Fruit fly (Drosophila melanogaster) whole organism, embryonic: ENCODE measurements around the gene CG14866.
A peak's percentile ranks its signal among the peaks of the same experiment; 100 is the strongest.

Experiments used
- Atf3 ChIP-seq: fragments of 200-800 bp; sonication (Bioruptor generic); optimal IDR thresholded peaks from 3 replicates; lab custom pipeline; 2016; ENCODE audit warnings: missing biosample characterization, missing genetic modification characterization
- B-H2 ChIP-seq: fragments of 200-800 bp; sonication (Bioruptor generic); optimal IDR thresholded peaks from 2 replicates; lab custom pipeline; 2018; ENCODE audit warnings: missing biosample characterization, mild to moderate bottlenecking, missing genetic modification characterization
- CG10274 ChIP-seq: fragments of 200-800 bp; sonication (Bioruptor generic); optimal IDR thresholded peaks from 3 replicates; lab custom pipeline; 2017; ENCODE audit warnings: missing biosample characterization, mild to moderate bottlenecking, missing genetic modification characterization
- CG11695 ChIP-seq: fragments of 200-800 bp; sonication (Bioruptor generic); IDR thresholded peaks from 3 replicates; pipeline ENCODE4 v1.3.6; 2022; ENCODE audit warnings: missing biosample characterization, missing genetic modification characterization
- CG12071 ChIP-seq: fragments of 200-800 bp; sonication (Bioruptor generic); optimal IDR thresholded peaks from 3 replicates; lab custom pipeline; 2018; ENCODE audit warnings: missing biosample characterization, mild to moderate bottlenecking, missing genetic modification characterization
- CG12104 ChIP-seq: fragments of 200-800 bp; sonication (Bioruptor generic); optimal IDR thresholded peaks from 3 replicates; lab custom pipeline; 2016; ENCODE audit warnings: missing biosample characterization, missing genetic modification characterization
- CG13123 ChIP-seq: fragments of 200-800 bp; sonication (Bioruptor generic); optimal IDR thresholded peaks from 2 replicates; lab custom pipeline; 2016; ENCODE audit warnings: missing biosample characterization, missing genetic modification characterization
- CG13296 ChIP-seq: fragments of 200-800 bp; sonication (Bioruptor generic); optimal IDR thresholded peaks from 3 replicates; lab custom pipeline; 2018; ENCODE audit warnings: missing biosample characterization, mild to moderate bottlenecking, missing genetic modification characterization
- CG14050 ChIP-seq: fragments of 200-800 bp; sonication (Bioruptor generic); IDR thresholded peaks from 3 replicates; pipeline ENCODE4 v1.3.6; 2022; ENCODE audit warnings: missing biosample characterization, missing genetic modification characterization
- CG17385 ChIP-seq: fragments of 200-800 bp; sonication (Bioruptor generic); optimal IDR thresholded peaks from 3 replicates; lab custom pipeline; 2018; ENCODE audit warnings: missing biosample characterization, mild to moderate bottlenecking, missing genetic modification characterization
- CG2202 ChIP-seq: fragments of 200-800 bp; sonication (Bioruptor generic); optimal IDR thresholded peaks from 2 replicates; lab custom pipeline; 2018; ENCODE audit warnings: missing biosample characterization, mild to moderate bottlenecking, missing genetic modification characterization
- CG2889 ChIP-seq: fragments of 200-800 bp; sonication (Bioruptor generic); IDR thresholded peaks from 3 replicates; pipeline ENCODE4 v1.3.6; 2022; ENCODE audit warnings: missing biosample characterization, missing genetic modification characterization
- CG30020 ChIP-seq: fragments of 200-800 bp; optimal IDR thresholded peaks from 2 replicates; lab custom pipeline; 2019; ENCODE audit warnings: missing biosample characterization, mild to moderate bottlenecking, missing genetic modification characterization, moderate library complexity
- CG32532 ChIP-seq: fragments of 200-800 bp; sonication (Bioruptor generic); IDR thresholded peaks from 2 replicates; pipeline ENCODE4 v1.3.6; 2022; ENCODE audit warnings: missing biosample characterization, missing genetic modification characterization
- CG34224 ChIP-seq: fragments of 200-800 bp; sonication (Bioruptor generic); IDR thresholded peaks from 3 replicates; pipeline ENCODE4 v1.3.6; 2022; ENCODE audit warnings: missing biosample characterization, missing genetic modification characterization; ENCODE audit not compliant: partially characterized antibody
- CG5953 ChIP-seq: fragments of 200-800 bp; sonication (Bioruptor generic); IDR thresholded peaks from 2 replicates; pipeline ENCODE4 v1.3.6; 2022; ENCODE audit warnings: missing biosample characterization, missing genetic modification characterization
- CG9437 ChIP-seq: fragments of 200-800 bp; sonication (Bioruptor generic); optimal IDR thresholded peaks from 2 replicates; lab custom pipeline; 2018; ENCODE audit warnings: missing biosample characterization, mild to moderate bottlenecking, missing genetic modification characterization
- Doc2 ChIP-seq: fragments of 200-800 bp; sonication (Bioruptor generic); IDR thresholded peaks from 2 replicates; pipeline ENCODE4 v1.3.6; 2022; ENCODE audit warnings: missing biosample characterization, missing genetic modification characterization
- Ets65A ChIP-seq: fragments of 200-800 bp; sonication (Bioruptor generic); peaks from one replicate; lab custom pipeline; 2016; ENCODE audit warnings: missing biosample characterization, missing genetic modification characterization
- Hmr ChIP-seq: fragments of 200-800 bp; sonication (Bioruptor generic); optimal IDR thresholded peaks from 3 replicates; lab custom pipeline; 2017; ENCODE audit warnings: mild to moderate bottlenecking, missing biosample characterization, missing genetic modification reagents, missing genetic modification characterization
- Lhr ChIP-seq: fragments of 200-800 bp; sonication (Bioruptor generic); optimal IDR thresholded peaks from 3 replicates; lab custom pipeline; 2017; ENCODE audit warnings: mild to moderate bottlenecking, missing biosample characterization, missing genetic modification reagents, missing genetic modification characterization
- Lpt ChIP-seq: fragments of >200 bp; optimal IDR thresholded peaks from 2 replicates; lab custom pipeline; 2018; ENCODE audit warnings: missing biosample characterization, missing genetic modification characterization
- MESR4 ChIP-seq: fragments of 200-800 bp; sonication (Bioruptor generic); optimal IDR thresholded peaks from 2 replicates; lab custom pipeline; 2018; ENCODE audit warnings: missing biosample characterization, mild to moderate bottlenecking, missing genetic modification characterization, moderate library complexity
- Pdp1 ChIP-seq, 2 experiments: fragments of 200-800 bp; sonication (Bioruptor generic); optimal IDR thresholded peaks; 3 replicates each; lab custom pipeline; 2016; ENCODE audit warnings: missing biosample characterization in 2 of 2, missing genetic modification characterization in 2 of 2, mild to moderate bottlenecking in 1 of 2, moderate library complexity in 1 of 2
- Poxn ChIP-seq: fragments of 200-800 bp; sonication (Bioruptor generic); IDR thresholded peaks from 2 replicates; pipeline ENCODE4 v1.3.6; 2022; ENCODE audit warnings: missing biosample characterization, missing genetic modification characterization
- Xbp1 ChIP-seq: fragments of 200-800 bp; sonication (Bioruptor generic); optimal IDR thresholded peaks from 3 replicates; lab custom pipeline; 2016; ENCODE audit warnings: missing biosample characterization, mild to moderate bottlenecking, missing genetic modification characterization
- ab ChIP-seq: fragments of 200-800 bp; sonication (Bioruptor generic); optimal IDR thresholded peaks from 2 replicates; lab custom pipeline; 2016; ENCODE audit warnings: missing biosample characterization, missing genetic modification characterization
- bcd ChIP-seq: fragments of 200-800 bp; sonication (Bioruptor generic); optimal IDR thresholded peaks from 2 replicates; lab custom pipeline; 2017; ENCODE audit warnings: missing biosample characterization, mild to moderate bottlenecking, missing genetic modification characterization
- bsh ChIP-seq, 2 experiments: fragments of 200-800 bp; sonication (Bioruptor generic); optimal IDR thresholded peaks; 2 replicates each; lab custom pipeline; 2017 to 2018; ENCODE audit warnings: mild to moderate bottlenecking in 2 of 2, missing biosample characterization in 2 of 2, missing genetic modification characterization in 2 of 2, moderate library complexity in 1 of 2
- chm ChIP-seq: fragments of 200-800 bp; sonication (Bioruptor generic); IDR thresholded peaks from 2 replicates; pipeline ENCODE4 v1.3.6; 2022; ENCODE audit warnings: missing biosample characterization, missing genetic modification characterization
- crc ChIP-seq: fragments of 200-800 bp; sonication (Bioruptor generic); optimal IDR thresholded peaks from 2 replicates; lab custom pipeline; 2016; ENCODE audit warnings: missing biosample characterization, missing genetic modification characterization
- crol ChIP-seq: fragments of 200-800 bp; sonication (Bioruptor generic); IDR thresholded peaks from 2 replicates; pipeline ENCODE4 v1.3.6; 2022; ENCODE audit warnings: missing biosample characterization, missing genetic modification characterization
- dysf ChIP-seq: fragments of 200-800 bp; sonication (Bioruptor generic); IDR thresholded peaks from 3 replicates; pipeline ENCODE4 v1.3.6; 2022; ENCODE audit warnings: missing biosample characterization, missing genetic modification characterization
- gro ChIP-seq: fragments of 200-800 bp; sonication (Bioruptor generic); optimal IDR thresholded peaks from 2 replicates; lab custom pipeline; 2016; ENCODE audit warnings: missing biosample characterization, missing genetic modification characterization
- klu ChIP-seq: fragments of 200-800 bp; sonication (Bioruptor generic); IDR thresholded peaks from 2 replicates; pipeline ENCODE4 v1.3.6; 2022; ENCODE audit warnings: missing biosample characterization, missing genetic modification characterization
- lilli ChIP-seq: fragments of 200-800 bp; sonication (Bioruptor generic); optimal IDR thresholded peaks from 3 replicates; lab custom pipeline; 2016; ENCODE audit warnings: missing biosample characterization, missing genetic modification characterization
- onecut ChIP-seq: fragments of 200-800 bp; sonication (Bioruptor generic); IDR thresholded peaks from 2 replicates; pipeline ENCODE4 v1.3.6; 2022; ENCODE audit warnings: missing biosample characterization, missing genetic modification characterization
- pnt ChIP-seq: fragments of 200-800 bp; sonication (Bioruptor generic); optimal IDR thresholded peaks from 3 replicates; lab custom pipeline; 2016; ENCODE audit warnings: missing biosample characterization, missing genetic modification characterization
- sc ChIP-seq, 3 experiments: fragments of >200 bp in 2 of 3; fragments of 200-800 bp in 1 of 3; sonication (Bioruptor generic) in 1 of 3; optimal IDR thresholded peaks; 2 replicates in 2 of 3; 3 replicates in 1 of 3; lab custom pipeline; 2017; ENCODE audit warnings: mild to moderate bottlenecking in 1 of 3, missing biosample characterization in 1 of 3, missing genetic modification characterization in 1 of 3, missing genetic modification reagents in 1 of 3
- sens ChIP-seq: fragments of 200-800 bp; sonication (Bioruptor generic); peaks from one replicate; lab custom pipeline; 2016; ENCODE audit warnings: missing biosample characterization, missing genetic modification characterization
- slou ChIP-seq: fragments of 200-800 bp; sonication (Bioruptor generic); optimal IDR thresholded peaks from 3 replicates; lab custom pipeline; 2016; ENCODE audit warnings: missing biosample characterization, missing genetic modification characterization
- slp2 ChIP-seq: fragments of 200-800 bp; sonication (Bioruptor generic); optimal IDR thresholded peaks from 2 replicates; lab custom pipeline; 2016; ENCODE audit warnings: missing biosample characterization, missing genetic modification characterization
- tap ChIP-seq: fragments of 200-800 bp; optimal IDR thresholded peaks from 3 replicates; lab custom pipeline; 2019; ENCODE audit warnings: missing biosample characterization, mild to moderate bottlenecking, missing genetic modification characterization, moderate library complexity
- tgo ChIP-seq: fragments of 200-800 bp; sonication (Bioruptor generic); IDR thresholded peaks from 3 replicates; pipeline ENCODE4 v1.3.6; 2022; ENCODE audit warnings: missing biosample characterization, missing genetic modification characterization
- tll ChIP-seq, 2 experiments: fragments of 200-800 bp in 1 of 2; fragments of >200 bp in 1 of 2; sonication (Bioruptor generic) in 1 of 2; optimal IDR thresholded peaks; 2 replicates each; lab custom pipeline; 2017 to 2019; ENCODE audit warnings: missing biosample characterization in 2 of 2, missing genetic modification characterization in 2 of 2, mild to moderate bottlenecking in 1 of 2, moderate library complexity in 1 of 2
- tna ChIP-seq: fragments of 200-800 bp; sonication (Bioruptor generic); IDR thresholded peaks from 2 replicates; pipeline ENCODE4 v1.3.6; 2022; ENCODE audit warnings: missing biosample characterization, missing genetic modification characterization; ENCODE audit not compliant: partially characterized antibody
- twi ChIP-seq: fragments of 200-800 bp; optimal IDR thresholded peaks from 2 replicates; lab custom pipeline; 2019; ENCODE audit warnings: missing biosample characterization, mild to moderate bottlenecking, missing genetic modification characterization, moderate library complexity
- vfl ChIP-seq: fragments of 200-800 bp; sonication (Bioruptor generic); optimal IDR thresholded peaks from 2 replicates; lab custom pipeline; 2016; ENCODE audit warnings: missing biosample characterization, missing genetic modification characterization
- zen2 ChIP-seq: fragments of 200-800 bp; sonication (Bioruptor generic); IDR thresholded peaks from 3 replicates; pipeline ENCODE4 v1.3.6; 2022; ENCODE audit warnings: missing biosample characterization, missing genetic modification characterization; ENCODE audit not compliant: partially characterized antibody
- zfh2 ChIP-seq: fragments of 200-800 bp; sonication (Bioruptor generic); optimal IDR thresholded peaks from 2 replicates; lab custom pipeline; 2016; ENCODE audit warnings: missing biosample characterization, missing genetic modification characterization

Gene CG14866

dm6 chr3R:15275158-15275623 is 41.1 kb upstream of the CG14866 start, which contains the start of the genes Cp190 and CG4338 (continued):
- TF ChIP-seq zfh2 (GFP tag; lab: Kevin White, UChicago) (peak; percentile 92), gro (GFP tag; lab: Kevin White, UChicago) (peak; percentile 87), CG10274 (GFP tag; lab: Kevin White, UChicago) (peak; percentile 90), crol (peak; percentile 71), tna (peak; percentile 49), crc (GFP tag; lab: Kevin White, UChicago) (peak; percentile 72), tap (tag; lab: Kevin White, UChicago) (peak; percentile 98), slou (GFP tag; lab: Kevin White, UChicago) (peak; percentile 91), slp2 (GFP tag; lab: Kevin White, UChicago) (peak; percentile 75), onecut (GFP tag; lab: Robert Waterston, UW) (peak; percentile 93), Lpt (GFP tag; lab: Kevin White, UChicago) (no peak), Pdp1 (GFP tag; optimal IDR thresholded peaks at IDR 0.05; lab: Kevin White, UChicago) (peak; percentile 94 to 95), CG12071 (peak; percentile 93), MESR4 (peak; percentile 61), tgo (peak; percentile 97), chm (GFP tag; lab: Robert Waterston, UW) (peak; percentile 93), sens (GFP tag; lab: Kevin White, UChicago) (peak; percentile 99), CG2202 (peak; percentile 97), CG9437 (GFP tag; lab: Kevin White, UChicago) (peak; percentile 96), CG34224 (GFP tag; lab: Robert Waterston, UW) (peak; percentile 37; the same call in 2 of the 3 replicates), CG11695 (GFP tag; lab: Robert Waterston, UW) (peak; percentile 97), dysf (GFP tag; lab: Robert Waterston, UW) (peak; percentile 98), sc (optimal IDR thresholded peaks at IDR 0.05; lab: Kevin White, UChicago) (no peak), sc (GFP tag; optimal IDR thresholded peaks at IDR 0.05; lab: Kevin White, UChicago) (peak; percentile 97), CG30020 (tag; lab: Kevin White, UChicago) (peak; percentile 93), ab (GFP tag; lab: Kevin White, UChicago) (no peak), CG2889 (peak; percentile 94), CG32532 (GFP tag; lab: Robert Waterston, UW) (peak; percentile 98), CG14050 (peak; percentile 91), twi (tag; lab: Kevin White, UChicago) (peak; percentile 98), Xbp1 (GFP tag; lab: Kevin White, UChicago) (peak; percentile 98), vfl (GFP tag; lab: Kevin White, UChicago) (peak; percentile 96), klu (GFP tag; lab: Robert Waterston, UW) (peak; percentile 96), zen2 (GFP tag; lab: Robert Waterston, UW) (no peak; the same call in 2 of the 3 replicates), bcd (GFP tag; lab: Kevin White, UChicago) (peak; percentile 97), pnt (GFP tag; lab: Kevin White, UChicago) (peak; percentile 83), CG13123 (peak; percentile 95), CG17385 (GFP tag; lab: Kevin White, UChicago) (peak; percentile 97), Lhr (GFP tag; lab: Kevin White, UChicago) (peak; percentile 91), Hmr (GFP tag; lab: Kevin White, UChicago) (peak; percentile 98), Poxn (GFP tag; lab: Robert Waterston, UW) (peak; percentile 89), Atf3 (GFP tag; lab: Kevin White, UChicago) (peak; percentile 84), lilli (peak; percentile 98), CG12104 (GFP tag; lab: Kevin White, UChicago) (peak; percentile 98), B-H2 (peak; percentile 99), bsh (GFP tag; optimal IDR thresholded peaks at IDR 0.05; lab: Kevin White, UChicago) (peak; percentile 87 to 98), Doc2 (GFP tag; lab: Robert Waterston, UW) (peak; percentile 81), Ets65A (GFP tag; lab: Kevin White, UChicago) (peak; percentile 99), tll (GFP tag; optimal IDR thresholded peaks at IDR 0.05; lab: Kevin White, UChicago) (peak; percentile 83 to 87), CG5953 (GFP tag; lab: Robert Waterston, UW) (peak; percentile 89), CG13296 (GFP tag; lab: Kevin White, UChicago) (peak; percentile 99)
